In the genomic region with DNA sequence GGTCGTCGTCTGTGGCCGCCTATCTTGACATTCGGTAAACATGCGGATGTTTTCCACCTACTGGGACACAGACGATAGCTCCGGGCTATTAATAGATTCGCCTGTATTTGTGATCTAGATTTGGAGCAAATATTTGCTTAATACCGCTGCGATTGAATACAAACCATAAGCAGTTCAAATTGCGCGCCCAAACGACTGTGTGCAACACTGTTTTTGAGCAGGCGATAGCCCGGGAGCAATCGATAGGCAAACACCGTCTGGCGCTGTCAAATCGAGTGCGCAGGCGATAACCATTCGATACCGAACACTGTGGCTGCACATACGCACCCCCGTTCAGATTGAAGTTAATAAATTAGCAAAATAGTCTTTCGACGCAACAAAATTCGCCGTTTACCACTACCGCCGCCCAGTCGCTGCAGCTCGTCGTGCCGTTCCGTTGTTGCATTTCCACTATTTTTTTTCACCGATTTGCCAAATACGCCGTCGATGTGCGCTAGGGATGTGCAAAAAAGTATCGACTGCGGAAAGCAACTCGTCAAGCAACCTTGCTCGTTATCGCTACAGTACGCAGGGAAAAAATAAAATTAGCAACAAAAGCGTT, we compare ENCODE assay signal across 1 fruit fly cellular context.
TF ChIP-seq lines count a peak whose summit lies in the region.

A gene (plus strand): TSS at position 293 of the 601 bp plus-strand sequence.

TF ChIP-seq in whole organism, embryonic, 481 proteins besides CTCF, POLR2A, EP300 and RAD21 (continued from another document):
- TF ChIP-seq sr (GFP tag; IDR thresholded peaks at IDR 0.05; lab: Robert Waterston, UW) (no peak), CG11695 (GFP tag; IDR thresholded peaks at IDR 0.05; lab: Robert Waterston, UW) (no peak), CG17385 (GFP tag; optimal IDR thresholded peaks at IDR 0.05; lab: Kevin White, UChicago) (no peak), CG12155 (GFP tag; optimal IDR thresholded peaks at IDR 0.05; lab: Kevin White, UChicago) (peak; percentile 59), bsh (GFP tag; optimal IDR thresholded peaks at IDR 0.05; lab: Kevin White, UChicago) (peak in 1 of 2 experiments; percentile 5), Gug (GFP tag; IDR thresholded peaks at IDR 0.05; lab: Robert Waterston, UW) (peak; percentile 30; the same call in 1 of the 4 replicates), Trl (optimal IDR thresholded peaks at IDR 0.05; lab: Kevin White, UChicago) (no peak), Trl (GFP tag; optimal IDR thresholded peaks at IDR 0.05; lab: Kevin White, UChicago) (peak; percentile 24), CG9797 (GFP tag; optimal IDR thresholded peaks at IDR 0.05; lab: Kevin White, UChicago) (peak; percentile 51), CG1832 (GFP tag; optimal IDR thresholded peaks at IDR 0.05; lab: Kevin White, UChicago) (no peak), crp (GFP tag; optimal IDR thresholded peaks at IDR 0.05; lab: Kevin White, UChicago) (peak in 1 of 2 experiments; percentile 39), CG17568 (GFP tag; optimal IDR thresholded peaks at IDR 0.05; lab: Kevin White, UChicago) (no peak), CG4282 (GFP tag; optimal IDR thresholded peaks at IDR 0.05; lab: Kevin White, UChicago) (peak; percentile 6), CG1233 (GFP tag; optimal IDR thresholded peaks at IDR 0.05; lab: Kevin White, UChicago) (peak; percentile 3), Scr (GFP tag; IDR thresholded peaks at IDR 0.05; lab: Robert Waterston, UW; ENCODE audit: partially characterized antibody) (peak; percentile 94), bowl (GFP tag; IDR thresholded peaks at IDR 0.05; lab: Robert Waterston, UW) (no peak), vfl (GFP tag; optimal IDR thresholded peaks at IDR 0.05; lab: Kevin White, UChicago) (peak; percentile 49), CG8359 (GFP tag; optimal IDR thresholded peaks at IDR 0.05; lab: Kevin White, UChicago; ENCODE audit: borderline replicate concordance) (no peak), CG17612 (GFP tag; IDR thresholded peaks at IDR 0.05; lab: Robert Waterston, UW) (no peak), lmd (GFP tag; IDR thresholded peaks at IDR 0.05; lab: Robert Waterston, UW) (no peak; the same call in 1 of the 2 replicates), jing (GFP tag; optimal IDR thresholded peaks at IDR 0.05; lab: Kevin White, UChicago) (no peak), CG7372 (GFP tag; IDR thresholded peaks at IDR 0.05; lab: Robert Waterston, UW) (no peak), amos (GFP tag; IDR thresholded peaks at IDR 0.05; lab: Robert Waterston, UW; ENCODE audit: partially characterized antibody) (peak; percentile 96), Gsc (GFP tag; IDR thresholded peaks at IDR 0.05; lab: Robert Waterston, UW) (no peak), CG13894 (tag; optimal IDR thresholded peaks at IDR 0.05; lab: Kevin White, UChicago) (no peak), CG7786 (GFP tag; optimal IDR thresholded peaks at IDR 0.05; lab: Kevin White, UChicago) (peak; percentile 8), Sox102F (GFP tag; optimal IDR thresholded peaks at IDR 0.05; lab: Kevin White, UChicago) (no peak), corto (GFP tag; optimal IDR thresholded peaks at IDR 0.05; lab: Kevin White, UChicago) (no peak), CG10209 (GFP tag; optimal IDR thresholded peaks at IDR 0.05; lab: Kevin White, UChicago) (peak; percentile 26), fd96Cb (tag; optimal IDR thresholded peaks at IDR 0.05; lab: Kevin White, UChicago) (no peak), CG33213 (GFP tag; optimal IDR thresholded peaks at IDR 0.05; lab: Kevin White, UChicago) (peak; percentile 26), CG2120 (GFP tag; optimal IDR thresholded peaks at IDR 0.05; lab: Kevin White, UChicago) (peak; percentile 66), Med (GFP tag; lab: Kevin White, UChicago) (peak; percentile 85), ac (GFP tag; optimal IDR thresholded peaks at IDR 0.05; lab: Kevin White, UChicago) (no peak), pros (GFP tag; optimal IDR thresholded peaks at IDR 0.05; lab: Kevin White, UChicago) (no peak), CG18764 (GFP tag; optimal IDR thresholded peaks at IDR 0.05; lab: Kevin White, UChicago) (no peak), knrl (GFP tag; IDR thresholded peaks at IDR 0.05; lab: Robert Waterston, UW; ENCODE audit: partially characterized antibody) (peak; percentile 95)
